Worm (Caenorhabditis elegans): ENCODE results near the gene pdk-1.

The pdk-1 gene

ce11 chrX:1338906-1339673, 17.9 kb downstream of the pdk-1 start:
- TF ChIP-seq jun-1 (tag; optimal IDR thresholded peaks at IDR 0.05) (peak; percentile 19), T26A8.4 (GFP tag; IDR thresholded peaks at IDR 0.05) (0 out of 2 replicates have a peak, but pooled peaks have one; percentile 26), zfp-3 (GFP tag; conservative IDR thresholded peaks at IDR 0.05) (no peak), nhr-28 (tag; optimal IDR thresholded peaks at IDR 0.05) (no peak), mep-1 (tag; optimal IDR thresholded peaks at IDR 0.05) (peak; percentile 51), fkh-10 (GFP tag; optimal IDR thresholded peaks at IDR 0.05) (no peak), ceh-32 (tag; optimal IDR thresholded peaks at IDR 0.05; ENCODE audit: poor library complexity) (no peak), zip-2 (tag; optimal IDR thresholded peaks at IDR 0.05) (no peak), nhr-25 (tag; optimal IDR thresholded peaks at IDR 0.05; ENCODE audit: borderline replicate concordance, insufficient read depth) (no peak), unc-130 (GFP tag; optimal IDR thresholded peaks at IDR 0.05) (no peak), spr-1 (tag; optimal IDR thresholded peaks at IDR 0.05) (no peak), aha-1 (tag) (no peak), D1046.2 (GFP tag; IDR thresholded peaks at IDR 0.05) (no peak), duxl-1 (tag; optimal IDR thresholded peaks at IDR 0.05; ENCODE audit: poor library complexity) (peak; percentile 72), dmd-8 (GFP tag; IDR thresholded peaks at IDR 0.05) (no peak), dmd-9 (GFP tag; IDR thresholded peaks at IDR 0.05) (no peak), dmd-6 (GFP tag; IDR thresholded peaks at IDR 0.05) (no peak), lin-38 (GFP tag; IDR thresholded peaks at IDR 0.05) (0 out of 2 replicates have a peak, but pooled peaks have one; percentile 11), daf-8 (GFP tag; IDR thresholded peaks at IDR 0.05) (no peak), hlh-30 (tag; optimal IDR thresholded peaks at IDR 0.05; ENCODE audit: insufficient read depth) (no peak), ctbp-1 (GFP tag; IDR thresholded peaks at IDR 0.05) (no peak), vab-7 (GFP tag; IDR thresholded peaks at IDR 0.05) (no peak), attf-4 (tag; optimal IDR thresholded peaks at IDR 0.05) (no peak), tag-97 (GFP tag; IDR thresholded peaks at IDR 0.05) (no peak), F49E8.2 (tag; optimal IDR thresholded peaks at IDR 0.05; ENCODE audit: borderline replicate concordance) (no peak), lin-13 (GFP tag; optimal IDR thresholded peaks at IDR 0.05) (no peak), unc-39 (tag; optimal IDR thresholded peaks at IDR 0.05) (no peak), rbr-2 (tag; optimal IDR thresholded peaks at IDR 0.05) (peak; percentile 15), F44E2.7 (GFP tag; IDR thresholded peaks at IDR 0.05) (no peak), F10B5.3 (tag; optimal IDR thresholded peaks at IDR 0.05) (peak; percentile 62), nhr-42 (GFP tag; IDR thresholded peaks at IDR 0.05) (0 out of 2 replicates have a peak, but pooled peaks have one; percentile 28), nhr-10 (tag; optimal IDR thresholded peaks at IDR 0.05) (no peak), nhr-41 (GFP tag; IDR thresholded peaks at IDR 0.05) (no peak), ama-1 (optimal IDR thresholded peaks at IDR 0.05) (no peak), Y105C5A.15 (GFP tag; IDR thresholded peaks at IDR 0.05) (no peak), snpc-1.2 (GFP tag; IDR thresholded peaks at IDR 0.05) (no peak), lim-7 (GFP tag; IDR thresholded peaks at IDR 0.05) (no peak), ZK337.2 (GFP tag; IDR thresholded peaks at IDR 0.05) (no peak), dpl-1 (GFP tag; optimal IDR thresholded peaks at IDR 0.05) (no peak), set-16 (GFP tag; IDR thresholded peaks at IDR 0.05) (no peak), dve-1 (tag; optimal IDR thresholded peaks at IDR 0.05; ENCODE audit: insufficient read depth) (peak; percentile 19), ceh-20 (GFP tag; IDR thresholded peaks at IDR 0.05) (no peak), php-3 (GFP tag; IDR thresholded peaks at IDR 0.05) (no peak), ceh-62 (tag; optimal IDR thresholded peaks at IDR 0.05) (no peak), lin-39 (tag; optimal IDR thresholded peaks at IDR 0.05) (no peak), nhr-237 (tag; optimal IDR thresholded peaks at IDR 0.05) (no peak), mxl-2 (GFP tag; conservative IDR thresholded peaks at IDR 0.05) (no peak), nhr-76 (tag; optimal IDR thresholded peaks at IDR 0.05) (no peak), zip-11 (GFP tag; IDR thresholded peaks at IDR 0.05) (no peak), sdz-12 (GFP tag; optimal IDR thresholded peaks at IDR 0.05) (no peak)

Measured in whole organism, L4 larva.